Fruit fly (Drosophila melanogaster): ENCODE results near the gene CG5382.

- TF ChIP-seq OdsH (GFP tag; optimal IDR thresholded peaks at IDR 0.05) (no peak), sv (GFP tag; optimal IDR thresholded peaks at IDR 0.05) (no peak)
Observed at dm6 chr3R:22330512-22331119, 35.2 kb downstream of the CG5382 start, which contains the start of gene CG33721.
